Fruit fly (Drosophila melanogaster): ENCODE data around the gene CG33658.

dm6 chr3R:24816993-24817854 lies 23.7 kb downstream of the CG33658 start, which contains the start of the genes CG5808 and Saf-B:
- TF ChIP-seq Hr39 (optimal IDR thresholded peaks at IDR 0.05) (no peak), tin (GFP tag; optimal IDR thresholded peaks at IDR 0.05) (peak; percentile 55), lola (GFP tag; optimal IDR thresholded peaks at IDR 0.05) (peak in 1 of 3 experiments; percentile 60), sd (tag; optimal IDR thresholded peaks at IDR 0.05) (no peak), pan (optimal IDR thresholded peaks at IDR 0.05) (no peak), pan (GFP tag; optimal IDR thresholded peaks at IDR 0.05 in 1 of 2, IDR thresholded peaks at IDR 0.05 in 1 of 2) (peak in 1 of 2 experiments; percentile 63), sisA (GFP tag; IDR thresholded peaks at IDR 0.05) (0 out of 2 replicates have a peak, but pooled peaks have one; percentile 12)
